Worm (Caenorhabditis elegans): ENCODE results near the gene Y75B8A.23.
A peak's percentile ranks its signal among the peaks of the same experiment; 100 is the strongest.

The Y75B8A.23 gene

ce11 chrIII:12235914-12236313 lies 14.5 kb upstream of the Y75B8A.23 start, which contains the start of the genes grl-15 and fbxa-89:
Gene grl-15, minus strand, starts transcription at chrIII:12236014.
Gene fbxa-89, plus strand, starts transcription at chrIII:12236184.
- no peak for TF ChIP-seq nhr-11 (tag; optimal IDR thresholded peaks at IDR 0.05)

- TF ChIP-seq mab-9 (GFP tag; IDR thresholded peaks at IDR 0.05) (no peak), egl-27 (tag; optimal IDR thresholded peaks at IDR 0.05) (no peak), sptf-1 (tag; optimal IDR thresholded peaks at IDR 0.05) (no peak), rnt-1 (tag; optimal IDR thresholded peaks at IDR 0.05) (no peak), isw-1 (GFP tag; IDR thresholded peaks at IDR 0.05) (no peak), fkh-8 (tag; optimal IDR thresholded peaks at IDR 0.05) (no peak), pag-3 (tag; optimal IDR thresholded peaks at IDR 0.05; ENCODE audit: borderline replicate concordance, insufficient read depth) (no peak), ama-1 (optimal IDR thresholded peaks at IDR 0.05) (no peak), nhr-28 (tag; optimal IDR thresholded peaks at IDR 0.05) (no peak), sup-37 (GFP tag; optimal IDR thresholded peaks at IDR 0.05) (no peak), efl-1 (optimal IDR thresholded peaks at IDR 0.05) (no peak), efl-1 (GFP tag; optimal IDR thresholded peaks at IDR 0.05 in 1 of 2) (no peak), C04F5.9 (tag; optimal IDR thresholded peaks at IDR 0.05) (no peak), mep-1 (tag; optimal IDR thresholded peaks at IDR 0.05) (no peak), efl-3 (GFP tag; optimal IDR thresholded peaks at IDR 0.05) (no peak), fkh-4 (tag; optimal IDR thresholded peaks at IDR 0.05; ENCODE audit: borderline replicate concordance) (no peak), ces-1 (GFP tag; optimal IDR thresholded peaks at IDR 0.05) (no peak), unc-62 (GFP tag; optimal IDR thresholded peaks at IDR 0.05) (no peak), irx-1 (tag; optimal IDR thresholded peaks at IDR 0.05) (no peak)
Observed at ce11 chrIII:12245570-12245969, 4.9 kb upstream of the Y75B8A.23 start.

ce11 chrIII:12247329-12247728 lies 3.1 kb upstream of the Y75B8A.23 start:
- TF ChIP-seq lin-14 (GFP tag; optimal IDR thresholded peaks at IDR 0.05) (no peak), unc-30 (tag; optimal IDR thresholded peaks at IDR 0.05) (no peak), fkh-8 (tag; optimal IDR thresholded peaks at IDR 0.05) (no peak), ceh-90 (tag; optimal IDR thresholded peaks at IDR 0.05) (peak; percentile 58), lir-3 (tag; optimal IDR thresholded peaks at IDR 0.05; ENCODE audit: poor library complexity) (no peak), isw-1 (GFP tag; IDR thresholded peaks at IDR 0.05) (no peak), alr-1 (tag; optimal IDR thresholded peaks at IDR 0.05; ENCODE audit: borderline replicate concordance) (no peak), efl-1 (optimal IDR thresholded peaks at IDR 0.05) (peak; percentile 7 to 59), efl-1 (GFP tag; optimal IDR thresholded peaks at IDR 0.05 in 1 of 2) (peak; percentile 52 to 88), xbp-1 (tag; optimal IDR thresholded peaks at IDR 0.05) (no peak), mdl-1 (tag; optimal IDR thresholded peaks at IDR 0.05) (no peak), dpl-1 (GFP tag; optimal IDR thresholded peaks at IDR 0.05) (peak in 2 of 3 experiments; percentile 3 to 42), ces-1 (GFP tag; optimal IDR thresholded peaks at IDR 0.05) (no peak), Y116A8C.19 (tag; optimal IDR thresholded peaks at IDR 0.05; ENCODE audit: borderline replicate concordance) (no peak), snu-23 (GFP tag; optimal IDR thresholded peaks at IDR 0.05) (no peak), unc-62 (GFP tag; optimal IDR thresholded peaks at IDR 0.05) (no peak), rnt-1 (tag; optimal IDR thresholded peaks at IDR 0.05) (peak; percentile 26), pax-3 (tag; optimal IDR thresholded peaks at IDR 0.05) (no peak), irx-1 (tag; optimal IDR thresholded peaks at IDR 0.05) (no peak), lin-35 (GFP tag; optimal IDR thresholded peaks at IDR 0.05) (peak in 1 of 2 experiments; percentile 5), ztf-11 (tag; optimal IDR thresholded peaks at IDR 0.05) (no peak)

- no peak for TF ChIP-seq hlh-17 (GFP tag; optimal IDR thresholded peaks at IDR 0.05; ENCODE audit: borderline replicate concordance)
- no peak for TF ChIP-seq sptf-1 (tag; optimal IDR thresholded peaks at IDR 0.05)
- no peak for TF ChIP-seq nhr-19 (GFP tag; conservative IDR thresholded peaks at IDR 0.05)
- no peak for TF ChIP-seq nhr-71 (tag; optimal IDR thresholded peaks at IDR 0.05)
- no peak for TF ChIP-seq ztf-4 (tag; optimal IDR thresholded peaks at IDR 0.05)
- peak in 1 of 3 experiments; percentile 31 for TF ChIP-seq dpl-1 (GFP tag; optimal IDR thresholded peaks at IDR 0.05)
- TF ChIP-seq efl-1 (optimal IDR thresholded peaks at IDR 0.05): peak in 1 of 2 experiments; percentile 97
- peak; percentile 10 to 42 for TF ChIP-seq efl-1 (GFP tag; optimal IDR thresholded peaks at IDR 0.05 in 1 of 2)
- peak; percentile 30 for TF ChIP-seq aly-2 (tag; optimal IDR thresholded peaks at IDR 0.05)
- no peak for TF ChIP-seq ceh-8 (GFP tag; optimal IDR thresholded peaks at IDR 0.05)
- TF ChIP-seq pag-3 (tag; optimal IDR thresholded peaks at IDR 0.05; ENCODE audit: borderline replicate concordance, insufficient read depth): no peak
- TF ChIP-seq rnt-1 (tag; optimal IDR thresholded peaks at IDR 0.05): no peak
- TF ChIP-seq mep-1 (tag; optimal IDR thresholded peaks at IDR 0.05): no peak
- no peak for TF ChIP-seq grh-1 (GFP tag; IDR thresholded peaks at IDR 0.05)
- peak; percentile 4 for TF ChIP-seq hpl-2 (GFP tag; optimal IDR thresholded peaks at IDR 0.05)
- no peak for TF ChIP-seq tbx-2 (tag; optimal IDR thresholded peaks at IDR 0.05)
- TF ChIP-seq ceh-88 (GFP tag; IDR thresholded peaks at IDR 0.05): no peak
- TF ChIP-seq nhr-11 (tag; optimal IDR thresholded peaks at IDR 0.05): no peak
- no peak for TF ChIP-seq F16B12.6 (tag; optimal IDR thresholded peaks at IDR 0.05)
Observed at ce11 chrIII:12251178-12251577, 718 bp downstream of the Y75B8A.23 start.
